Worm (Caenorhabditis elegans) whole organism, L4 larva: Measurements from ENCODE around the gene nprl-2.
A peak's percentile ranks its signal among the peaks of the same experiment; 100 is the strongest.

Experiments used
- F37D6.2 ChIP-seq: sonication (generic microtip); optimal IDR thresholded peaks from 2 replicates; lab custom pipeline; 2016; ENCODE audit warnings: mild to moderate bottlenecking, missing genetic modification characterization, missing compliant biosample characterization
- F44E2.7 ChIP-seq: fragments of 200-800 bp; sonication (Bioruptor generic); IDR thresholded peaks from 2 replicates; pipeline ENCODE4 v2.1.2; 2022; ENCODE audit warnings: missing genetic modification characterization, missing compliant biosample characterization
- F49E8.2 ChIP-seq: sonication (generic microtip); optimal IDR thresholded peaks from 2 replicates; lab custom pipeline; 2016; ENCODE audit warnings: missing compliant biosample characterization, mild to moderate bottlenecking, missing genetic modification characterization, borderline replicate concordance
- R02D3.7 ChIP-seq: fragments of 150-350 bp; sonication (generic microtip); optimal IDR thresholded peaks from 3 replicates; lab custom pipeline; 2014; ENCODE audit warnings: missing biosample characterization, missing genetic modification characterization
- T20F7.1 ChIP-seq: fragments of 200-800 bp; sonication (Bioruptor generic); optimal IDR thresholded peaks from 2 replicates; lab custom pipeline; 2018; ENCODE audit warnings: mild to moderate bottlenecking, missing genetic modification characterization, missing compliant biosample characterization
- T26A8.4 ChIP-seq: fragments of 200-800 bp; sonication (Bioruptor generic); IDR thresholded peaks from 2 replicates; pipeline ENCODE4 v1.3.6; 2022; ENCODE audit warnings: missing genetic modification characterization, missing compliant biosample characterization
- Y75B8A.6 ChIP-seq: fragments of 200-800 bp; sonication (Bioruptor generic); IDR thresholded peaks from 2 replicates; pipeline ENCODE4 v1.3.6; 2022; ENCODE audit warnings: missing genetic modification reagents, missing genetic modification characterization, missing compliant biosample characterization
- ZK337.2 ChIP-seq: fragments of 200-800 bp; sonication (Bioruptor generic); IDR thresholded peaks from 2 replicates; pipeline ENCODE4 v1.3.6; 2022; ENCODE audit warnings: missing genetic modification reagents, missing genetic modification characterization, missing compliant biosample characterization
- ZK546.5 ChIP-seq, 2 experiments: sonication (generic microtip); optimal IDR thresholded peaks; 2 replicates each; lab custom pipeline; 2017; ENCODE audit warnings: missing biosample characterization in 2 of 2, missing genetic modification characterization in 2 of 2
- ama-1 ChIP-seq: fragments of 150-350 bp; optimal IDR thresholded peaks from 2 replicates; lab custom pipeline; 2014; ENCODE audit warnings: inconsistent platforms, mixed read lengths
- ceh-82 ChIP-seq: sonication (generic microtip); optimal IDR thresholded peaks from 2 replicates; lab custom pipeline; 2017; ENCODE audit warnings: missing biosample characterization, missing genetic modification characterization
- ces-1 ChIP-seq: fragments of 150-350 bp; sonication (generic microtip); optimal IDR thresholded peaks from 4 replicates; lab custom pipeline; 2014; ENCODE audit warnings: missing biosample characterization, missing genetic modification reagents, missing genetic modification characterization
- daf-8 ChIP-seq: fragments of 200-800 bp; sonication (Bioruptor generic); IDR thresholded peaks from 2 replicates; pipeline ENCODE4 v1.3.6; 2022; ENCODE audit warnings: missing genetic modification characterization, missing compliant biosample characterization
- dmd-6 ChIP-seq: fragments of 200-800 bp; sonication (Bioruptor generic); IDR thresholded peaks from 2 replicates; pipeline ENCODE4 v1.3.6; 2022; ENCODE audit warnings: missing genetic modification reagents, missing genetic modification characterization, missing compliant biosample characterization
- dmd-8 ChIP-seq: fragments of 200-800 bp; sonication (Bioruptor generic); IDR thresholded peaks from 2 replicates; pipeline ENCODE4 v1.3.6; 2022; ENCODE audit warnings: missing genetic modification characterization, missing compliant biosample characterization
- dve-1 ChIP-seq: sonication (generic microtip); optimal IDR thresholded peaks from 2 replicates; lab custom pipeline; 2017; ENCODE audit warnings: antibody characterized with exemption, mild to moderate bottlenecking, missing genetic modification characterization, missing compliant biosample characterization; ENCODE audit not compliant: insufficient read depth
- egl-27 ChIP-seq: sonication (generic microtip); optimal IDR thresholded peaks from 3 replicates; lab custom pipeline; 2017; ENCODE audit warnings: missing biosample characterization, missing genetic modification reagents, missing genetic modification characterization
- fkh-10 ChIP-seq: fragments of 150-350 bp; optimal IDR thresholded peaks from 2 replicates; lab custom pipeline; 2014; ENCODE audit warnings: missing biosample characterization, missing genetic modification reagents, missing genetic modification characterization
- fos-1 ChIP-seq: fragments of 150-350 bp; optimal IDR thresholded peaks from 2 replicates; lab custom pipeline; 2014; ENCODE audit warnings: missing biosample characterization, missing genetic modification characterization
- gei-8 ChIP-seq: fragments of 200-800 bp; sonication (Bioruptor generic); optimal IDR thresholded peaks from 2 replicates; lab custom pipeline; 2018; ENCODE audit warnings: mild to moderate bottlenecking, missing genetic modification characterization, missing compliant biosample characterization
- hif-1 ChIP-seq, 2 experiments: sonication (generic microtip); optimal IDR thresholded peaks; 2 replicates each; lab custom pipeline; 2016 to 2017; ENCODE audit warnings: missing compliant biosample characterization in 2 of 2, missing genetic modification characterization in 2 of 2, missing genetic modification reagents in 2 of 2, missing genotype in 2 of 2, mild to moderate bottlenecking in 1 of 2
- hlh-30 ChIP-seq: sonication (generic microtip); optimal IDR thresholded peaks from 2 replicates; lab custom pipeline; 2017; ENCODE audit warnings: antibody characterized with exemption, mild to moderate bottlenecking, missing genetic modification characterization, missing compliant biosample characterization; ENCODE audit not compliant: insufficient read depth
- hmg-1.1 ChIP-seq: fragments of 200-800 bp; sonication (Bioruptor generic); IDR thresholded peaks from 2 replicates; pipeline ENCODE4 v1.3.6; 2022; ENCODE audit warnings: missing genetic modification reagents, missing genetic modification characterization, missing compliant biosample characterization
- jun-1 ChIP-seq: fragments of 150-350 bp; optimal IDR thresholded peaks from 2 replicates; lab custom pipeline; 2014; ENCODE audit warnings: missing biosample characterization, missing genetic modification reagents, missing genetic modification characterization
- lim-7 ChIP-seq: fragments of 200-800 bp; sonication (Bioruptor generic); IDR thresholded peaks from 2 replicates; pipeline ENCODE4 v1.3.6; 2022; ENCODE audit warnings: missing genetic modification characterization, missing compliant biosample characterization
- lin-13 ChIP-seq: fragments of 150-350 bp; optimal IDR thresholded peaks from 2 replicates; lab custom pipeline; 2014; ENCODE audit warnings: missing biosample characterization, missing genetic modification reagents, missing genetic modification characterization
- lir-3 ChIP-seq: sonication (generic microtip); optimal IDR thresholded peaks from 2 replicates; lab custom pipeline; 2016; ENCODE audit warnings: mild to moderate bottlenecking, missing genetic modification characterization, missing compliant biosample characterization
- mep-1 ChIP-seq: fragments of 150-350 bp; sonication (generic microtip); optimal IDR thresholded peaks from 3 replicates; lab custom pipeline; 2014; ENCODE audit warnings: missing biosample characterization, missing genetic modification characterization
- mes-2 ChIP-seq: sonication (generic microtip); optimal IDR thresholded peaks from 2 replicates; lab custom pipeline; 2016; ENCODE audit warnings: missing genotype, mild to moderate bottlenecking, missing genetic modification characterization, missing compliant biosample characterization; ENCODE audit not compliant: poor library complexity, severe bottlenecking
- mxl-2 ChIP-seq: fragments of 200-800 bp; sonication (Bioruptor generic); conservative IDR thresholded peaks from 2 replicates; pipeline ENCODE4 v1.3.6; 2022; ENCODE audit warnings: missing genetic modification reagents, missing genetic modification characterization, missing compliant biosample characterization
- mxl-3 ChIP-seq: fragments of 200-800 bp; sonication (Bioruptor generic); optimal IDR thresholded peaks from 2 replicates; lab custom pipeline; 2018; ENCODE audit warnings: mild to moderate bottlenecking, missing genetic modification characterization, missing compliant biosample characterization
- nhr-11 ChIP-seq: fragments of 150-350 bp; optimal IDR thresholded peaks from 2 replicates; lab custom pipeline; 2014; ENCODE audit warnings: missing biosample characterization, missing genetic modification characterization
- nhr-111 ChIP-seq: fragments of 200-800 bp; sonication (Bioruptor generic); optimal IDR thresholded peaks from 2 replicates; lab custom pipeline; 2018; ENCODE audit warnings: mild to moderate bottlenecking, missing genetic modification characterization, missing compliant biosample characterization
- nhr-41 ChIP-seq: fragments of 200-800 bp; sonication (Bioruptor generic); IDR thresholded peaks from 2 replicates; pipeline ENCODE4 v1.3.6; 2022; ENCODE audit warnings: missing genetic modification reagents, missing genetic modification characterization, missing compliant biosample characterization
- nhr-42 ChIP-seq: fragments of 200-800 bp; sonication (Bioruptor generic); IDR thresholded peaks from 2 replicates; pipeline ENCODE4 v1.3.6; 2022; ENCODE audit warnings: missing genetic modification characterization, missing compliant biosample characterization
- nhr-6 ChIP-seq: fragments of 150-350 bp; optimal IDR thresholded peaks from 2 replicates; lab custom pipeline; 2014; ENCODE audit warnings: missing biosample characterization, missing genetic modification characterization
- nhr-76 ChIP-seq: fragments of 150-350 bp; optimal IDR thresholded peaks from 2 replicates; lab custom pipeline; 2014; ENCODE audit warnings: missing biosample characterization, missing genetic modification characterization
- pha-4 ChIP-seq, 2 experiments: fragments of 150-350 bp in 1 of 2; fragments of 200-800 bp in 1 of 2; sonication (Bioruptor generic) in 1 of 2; IDR thresholded peaks in 1 of 2; optimal IDR thresholded peaks in 1 of 2; 2 replicates each; pipeline versions ENCODE4 v1.3.6 to Lab custom; 2014 to 2022; ENCODE audit warnings: missing genetic modification characterization in 2 of 2, missing genetic modification reagents in 2 of 2, missing biosample characterization in 1 of 2, missing compliant biosample characterization in 1 of 2
- php-3 ChIP-seq: fragments of 200-800 bp; sonication (Bioruptor generic); IDR thresholded peaks from 2 replicates; pipeline ENCODE4 v1.3.6; 2022; ENCODE audit warnings: missing genetic modification reagents, missing genetic modification characterization, missing compliant biosample characterization
- rbr-2 ChIP-seq: sonication (generic microtip); optimal IDR thresholded peaks from 2 replicates; lab custom pipeline; 2016; ENCODE audit warnings: missing genotype, missing genetic modification characterization, missing compliant biosample characterization
- saeg-2 ChIP-seq: fragments of 200-800 bp; sonication (Bioruptor generic); IDR thresholded peaks from 2 replicates; pipeline ENCODE4 v1.3.6; 2022; ENCODE audit warnings: missing genetic modification reagents, missing genetic modification characterization, missing compliant biosample characterization
- sdz-12 ChIP-seq: fragments of 200-800 bp; sonication (Bioruptor generic); optimal IDR thresholded peaks from 2 replicates; lab custom pipeline; 2018; ENCODE audit warnings: mild to moderate bottlenecking, missing genetic modification characterization, missing compliant biosample characterization
- skn-1 ChIP-seq: fragments of 150-350 bp; optimal IDR thresholded peaks from 2 replicates; lab custom pipeline; 2014; ENCODE audit warnings: missing biosample characterization, missing genetic modification characterization
- snpc-4 ChIP-seq: fragments of 150-350 bp; optimal IDR thresholded peaks from 2 replicates; lab custom pipeline; 2014; ENCODE audit warnings: missing biosample characterization, missing genetic modification characterization
- spr-3 ChIP-seq: fragments of 200-800 bp; sonication (Bioruptor generic); optimal IDR thresholded peaks from 2 replicates; lab custom pipeline; 2018; ENCODE audit warnings: mild to moderate bottlenecking, missing genetic modification characterization, missing compliant biosample characterization
- tag-97 ChIP-seq: fragments of 200-800 bp; sonication (Bioruptor generic); IDR thresholded peaks from 2 replicates; pipeline ENCODE4 v1.3.6; 2022; ENCODE audit warnings: missing genetic modification characterization, missing compliant biosample characterization
- unc-62 ChIP-seq, 3 experiments: fragments of 150-350 bp in 1 of 3; sonication (generic microtip); optimal IDR thresholded peaks in 2 of 3; peaks in 1 of 3; 1 replicate in 1 of 3; 2 replicates in 2 of 3; lab custom pipeline; 2014 to 2017; ENCODE audit warnings: missing biosample characterization in 3 of 3, missing genetic modification characterization in 3 of 3, missing genetic modification reagents in 3 of 3, missing genotype in 1 of 3
- vab-7 ChIP-seq: fragments of 200-800 bp; sonication (Bioruptor generic); IDR thresholded peaks from 2 replicates; pipeline ENCODE4 v1.3.6; 2022; ENCODE audit warnings: missing genetic modification reagents, missing genetic modification characterization, missing compliant biosample characterization
- zfp-3 ChIP-seq: fragments of 200-800 bp; sonication (Bioruptor generic); conservative IDR thresholded peaks from 2 replicates; pipeline ENCODE4 v1.3.6; 2022; ENCODE audit warnings: missing genetic modification reagents, missing genetic modification characterization, missing compliant biosample characterization
- zip-11 ChIP-seq: fragments of 200-800 bp; sonication (Bioruptor generic); IDR thresholded peaks from 2 replicates; pipeline ENCODE4 v1.3.6; 2022; ENCODE audit warnings: missing genetic modification characterization, missing compliant biosample characterization

The nprl-2 gene

DNA sequence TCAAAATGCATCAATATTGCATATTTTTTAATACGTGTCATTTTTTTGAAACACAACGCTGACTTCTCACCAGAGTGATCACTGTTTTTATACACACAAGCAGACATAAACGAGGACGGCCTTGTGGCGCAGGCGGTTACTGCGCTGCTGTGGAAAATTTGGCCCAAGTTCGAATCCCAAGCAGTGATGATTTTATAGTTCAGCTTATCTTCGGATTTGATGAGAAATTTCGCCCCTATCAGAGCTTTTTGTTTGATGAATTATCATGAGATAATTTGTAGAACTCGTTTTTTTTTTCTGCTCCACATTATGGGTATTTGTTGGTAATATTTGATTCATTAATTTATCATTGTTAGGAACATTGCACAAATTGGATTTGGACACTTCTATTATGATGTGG, 17.3 kb downstream of the nprl-2 start (continued):
- TF ChIP-seq dve-1 (tag; lab: Kevin White, UChicago) (peak; percentile 89), skn-1 (tag; lab: Kevin White, UChicago) (no peak), F49E8.2 (tag; lab: Kevin White, UChicago) (peak; percentile 87), spr-3 (GFP tag; lab: Kevin White, UChicago) (peak; percentile 83), unc-62 (GFP tag; optimal IDR thresholded peaks at IDR 0.05 in 1 of 2; lab: Kevin White, UChicago) (peak in 1 of 2 experiments; percentile 79), unc-62 (tag; optimal IDR thresholded peaks at IDR 0.05; lab: Kevin White, UChicago) (no peak), sdz-12 (GFP tag; lab: Kevin White, UChicago) (peak; percentile 95), T26A8.4 (GFP tag; lab: Robert Waterston, UW) (peak; percentile 88), ZK337.2 (GFP tag; lab: Robert Waterston, UW) (peak; percentile 74; the same call in 1 of the 2 replicates), mxl-3 (GFP tag; lab: Kevin White, UChicago) (peak; percentile 82), R02D3.7 (peak; percentile 34), zfp-3 (GFP tag; lab: Robert Waterston, UW) (peak; percentile 84), lir-3 (tag; lab: Kevin White, UChicago) (peak; percentile 85), vab-7 (peak; percentile 95), gei-8 (peak; percentile 92), rbr-2 (tag; lab: Kevin White, UChicago) (peak; percentile 87), php-3 (GFP tag; lab: Robert Waterston, UW) (peak; percentile 89), saeg-2 (GFP tag; lab: Robert Waterston, UW) (peak; percentile 79), nhr-76 (tag; lab: Kevin White, UChicago) (no peak), dmd-6 (GFP tag; lab: Robert Waterston, UW) (peak; percentile 73), egl-27 (tag; lab: Kevin White, UChicago) (no peak), ceh-82 (tag; lab: Kevin White, UChicago) (no peak), Y75B8A.6 (GFP tag; lab: Robert Waterston, UW) (0 out of 2 replicates have a peak, but pooled peaks have one; percentile 33), snpc-4 (tag; lab: Kevin White, UChicago) (no peak), hif-1 (tag; optimal IDR thresholded peaks at IDR 0.05; lab: Kevin White, UChicago) (peak; percentile 59 to 71), nhr-41 (GFP tag; lab: Robert Waterston, UW) (peak; percentile 93), nhr-111 (GFP tag; lab: Kevin White, UChicago) (peak; percentile 96), hlh-30 (tag; lab: Kevin White, UChicago) (peak; percentile 71), ama-1 (lab: Kevin White, UChicago) (peak; percentile 68), F44E2.7 (GFP tag; lab: Robert Waterston, UW) (peak; percentile 97), nhr-11 (tag; lab: Kevin White, UChicago) (no peak), jun-1 (tag; lab: Kevin White, UChicago) (peak; percentile 41), dmd-8 (GFP tag; lab: Robert Waterston, UW) (peak; percentile 98), mes-2 (tag; lab: Kevin White, UChicago) (peak; percentile 93), ces-1 (peak; percentile 66), fkh-10 (no peak), mxl-2 (GFP tag; lab: Robert Waterston, UW) (peak; percentile 80), lim-7 (peak; percentile 100), lin-13 (GFP tag; lab: Kevin White, UChicago) (peak; percentile 83), fos-1 (tag; lab: Kevin White, UChicago) (no peak), nhr-6 (peak; percentile 50), daf-8 (GFP tag; lab: Robert Waterston, UW) (no peak), F37D6.2 (peak; percentile 70), mep-1 (peak; percentile 86), hmg-1.1 (GFP tag; lab: Robert Waterston, UW) (peak; percentile 94), pha-4 (GFP tag; IDR thresholded peaks at IDR 0.05; lab: Robert Waterston, UW) (peak; percentile 95), pha-4 (tag; optimal IDR thresholded peaks at IDR 0.05; lab: Kevin White, UChicago) (no peak), zip-11 (peak; percentile 68; the same call in 1 of the 2 replicates), ZK546.5 (tag; optimal IDR thresholded peaks at IDR 0.05; lab: Kevin White, UChicago) (no peak), tag-97 (no peak), T20F7.1 (peak; percentile 82), nhr-42 (GFP tag; lab: Robert Waterston, UW) (peak; percentile 87)
